Fruit fly (Drosophila melanogaster): ENCODE data around the gene Ube4A.

The Ube4A gene

dm6 chr2L:6708997-6709662, 50.8 kb downstream of the Ube4A start, which contains the start of gene Tsp (continued):
- peak; percentile 28 for TF ChIP-seq acj6 (GFP tag; optimal IDR thresholded peaks at IDR 0.05)
- TF ChIP-seq CG32006 (GFP tag; optimal IDR thresholded peaks at IDR 0.05): no peak
- TF ChIP-seq salr (GFP tag; optimal IDR thresholded peaks at IDR 0.05): no peak
- peak; percentile 23 for TF ChIP-seq fkh (GFP tag; optimal IDR thresholded peaks at IDR 0.05)
- TF ChIP-seq Ets21C (GFP tag; optimal IDR thresholded peaks at IDR 0.05): no peak
- TF ChIP-seq CG31627 (GFP tag; optimal IDR thresholded peaks at IDR 0.05): no peak
- TF ChIP-seq CG7368 (GFP tag; optimal IDR thresholded peaks at IDR 0.05): no peak
- TF ChIP-seq Hr38 (GFP tag; optimal IDR thresholded peaks at IDR 0.05): no peak
- no peak for TF ChIP-seq CG6276 (GFP tag; optimal IDR thresholded peaks at IDR 0.05)
- TF ChIP-seq fd59A (GFP tag; optimal IDR thresholded peaks at IDR 0.05): no peak
- no peak for TF ChIP-seq lz (GFP tag; optimal IDR thresholded peaks at IDR 0.05)
- peak; percentile 4 for TF ChIP-seq net (GFP tag; optimal IDR thresholded peaks at IDR 0.05)
- no peak for TF ChIP-seq CG11294 (GFP tag; IDR thresholded peaks at IDR 0.05)
- TF ChIP-seq Sox15 (GFP tag; optimal IDR thresholded peaks at IDR 0.05): no peak
- peak; percentile 12 for TF ChIP-seq achi (GFP tag; optimal IDR thresholded peaks at IDR 0.05)
- TF ChIP-seq dsx (GFP tag; optimal IDR thresholded peaks at IDR 0.05; ENCODE audit: poor library complexity, severe bottlenecking): no peak
- no peak for TF ChIP-seq Blimp-1 (GFP tag; optimal IDR thresholded peaks at IDR 0.05)
- peak; percentile 27 for TF ChIP-seq Met (GFP tag; optimal IDR thresholded peaks at IDR 0.05)
- TF ChIP-seq CG8632 (GFP tag; optimal IDR thresholded peaks at IDR 0.05): no peak
- no peak for TF ChIP-seq CG11762 (GFP tag; optimal IDR thresholded peaks at IDR 0.05; ENCODE audit: insufficient read depth)
- no peak for TF ChIP-seq CG16779 (tag; optimal IDR thresholded peaks at IDR 0.05)
- TF ChIP-seq Eip75B (GFP tag; optimal IDR thresholded peaks at IDR 0.05): no peak
- no peak for TF ChIP-seq fd85E (GFP tag; optimal IDR thresholded peaks at IDR 0.05)
- no peak for TF ChIP-seq dac (GFP tag; optimal IDR thresholded peaks at IDR 0.05)
- no peak for TF ChIP-seq CG8319 (GFP tag; optimal IDR thresholded peaks at IDR 0.05)
- peak; percentile 64 for TF ChIP-seq svp (GFP tag)
- TF ChIP-seq Ets96B (tag; optimal IDR thresholded peaks at IDR 0.05): no peak
- TF ChIP-seq CG9139 (GFP tag; optimal IDR thresholded peaks at IDR 0.05): peak; percentile 7
- TF ChIP-seq pdm3 (GFP tag; optimal IDR thresholded peaks at IDR 0.05): no peak
- no peak for TF ChIP-seq CG6854 (GFP tag; optimal IDR thresholded peaks at IDR 0.05)
- peak; percentile 13; the same call in 1 of the 3 replicates for TF ChIP-seq CG8119 (GFP tag; IDR thresholded peaks at IDR 0.05)
- no peak for TF ChIP-seq Smox (GFP tag; optimal IDR thresholded peaks at IDR 0.05)
- TF ChIP-seq CG1621 (tag; optimal IDR thresholded peaks at IDR 0.05): peak; percentile 36

Measured in whole organism, prepupa.